Fruit fly (Drosophila melanogaster) whole organism, embryonic: ENCODE measurements around the gene Idgf3.
A peak's percentile ranks its signal among the peaks of the same experiment; 100 is the strongest.

Source experiments
- Abd-B ChIP-seq: fragments of 200-800 bp; sonication (Bioruptor generic); optimal IDR thresholded peaks from 2 replicates; lab custom pipeline; 2018; ENCODE audit warnings: missing biosample characterization, mild to moderate bottlenecking, missing genetic modification characterization, moderate library complexity
- Atf3 ChIP-seq: fragments of 200-800 bp; sonication (Bioruptor generic); optimal IDR thresholded peaks from 3 replicates; lab custom pipeline; 2016; ENCODE audit warnings: missing biosample characterization, missing genetic modification characterization
- CG12299 ChIP-seq: fragments of 200-800 bp; sonication (Bioruptor generic); optimal IDR thresholded peaks from 2 replicates; lab custom pipeline; 2018; ENCODE audit warnings: missing biosample characterization, mild to moderate bottlenecking, missing genetic modification characterization
- CG12659 ChIP-seq: fragments of 200-800 bp; sonication (Bioruptor generic); optimal IDR thresholded peaks from 3 replicates; lab custom pipeline; 2017; ENCODE audit warnings: mild to moderate bottlenecking, missing biosample characterization, missing genetic modification reagents, missing genetic modification characterization
- CG12769 ChIP-seq: fragments of 200-800 bp; sonication (Bioruptor generic); optimal IDR thresholded peaks from 2 replicates; lab custom pipeline; 2019; ENCODE audit warnings: missing biosample characterization, mild to moderate bottlenecking, missing genetic modification characterization, moderate library complexity
- CG14014 ChIP-seq: fragments of 200-800 bp; sonication (Bioruptor generic); IDR thresholded peaks from 2 replicates; pipeline ENCODE4 v1.3.6; 2022; ENCODE audit warnings: missing biosample characterization, missing genetic modification characterization
- CG14441 ChIP-seq: fragments of 200-800 bp; sonication (Bioruptor generic); IDR thresholded peaks from 2 replicates; pipeline ENCODE4 v1.3.6; 2022; ENCODE audit warnings: missing biosample characterization, missing genetic modification characterization
- CG1647 ChIP-seq: fragments of 200-800 bp; sonication (Bioruptor generic); optimal IDR thresholded peaks from 3 replicates; lab custom pipeline; 2016; ENCODE audit warnings: missing biosample characterization, missing genetic modification characterization
- CG2678 ChIP-seq: fragments of 200-800 bp; sonication (Bioruptor generic); optimal IDR thresholded peaks from 3 replicates; lab custom pipeline; 2019; ENCODE audit warnings: missing biosample characterization, mild to moderate bottlenecking, missing genetic modification characterization, moderate library complexity
- CG30431 ChIP-seq: fragments of 200-800 bp; sonication (Bioruptor generic); optimal IDR thresholded peaks from 2 replicates; lab custom pipeline; 2017; ENCODE audit warnings: missing biosample characterization, missing genetic modification characterization
- CG3065 ChIP-seq: fragments of 200-800 bp; sonication (Bioruptor generic); optimal IDR thresholded peaks from 2 replicates; lab custom pipeline; 2016; ENCODE audit warnings: missing biosample characterization, missing genetic modification characterization
- CG3163 ChIP-seq: fragments of 200-800 bp; sonication (Bioruptor generic); optimal IDR thresholded peaks from 3 replicates; lab custom pipeline; 2016; ENCODE audit warnings: missing biosample characterization, missing genetic modification characterization
- CG3407 ChIP-seq: fragments of 200-800 bp; sonication (Bioruptor generic); optimal IDR thresholded peaks from 2 replicates; lab custom pipeline; 2018; ENCODE audit warnings: missing biosample characterization, mild to moderate bottlenecking, missing genetic modification characterization
- CG34422 ChIP-seq: fragments of 200-800 bp; sonication (Bioruptor generic); IDR thresholded peaks from 3 replicates; pipeline ENCODE4 v1.3.6; 2022; ENCODE audit warnings: missing biosample characterization, missing genetic modification characterization
- CG5180 ChIP-seq: fragments of 200-800 bp; sonication (Bioruptor generic); optimal IDR thresholded peaks from 3 replicates; lab custom pipeline; 2017; ENCODE audit warnings: missing biosample characterization, missing genetic modification characterization, mild to moderate bottlenecking, moderate library complexity, missing genetic modification reagents
- CG6175 ChIP-seq: fragments of 200-800 bp; sonication (Bioruptor generic); IDR thresholded peaks from 3 replicates; pipeline ENCODE4 v1.3.6; 2022; ENCODE audit warnings: missing biosample characterization, missing genetic modification characterization
- CG6689 ChIP-seq: fragments of 200-800 bp; sonication (Bioruptor generic); IDR thresholded peaks from 2 replicates; pipeline ENCODE4 v1.3.6; 2022; ENCODE audit warnings: missing biosample characterization, missing genetic modification characterization
- CG7271 ChIP-seq: fragments of 200-800 bp; sonication (Bioruptor generic); optimal IDR thresholded peaks from 2 replicates; lab custom pipeline; 2018; ENCODE audit warnings: missing biosample characterization, mild to moderate bottlenecking, missing genetic modification characterization, moderate library complexity
- CG7786 ChIP-seq: fragments of 200-800 bp; sonication (Bioruptor generic); optimal IDR thresholded peaks from 2 replicates; lab custom pipeline; 2016; ENCODE audit warnings: missing biosample characterization, missing genetic modification characterization
- CG8924 ChIP-seq: fragments of 200-800 bp; optimal IDR thresholded peaks from 3 replicates; lab custom pipeline; 2019; ENCODE audit warnings: missing biosample characterization, mild to moderate bottlenecking, missing genetic modification characterization, moderate library complexity
- CG9437 ChIP-seq: fragments of 200-800 bp; sonication (Bioruptor generic); optimal IDR thresholded peaks from 2 replicates; lab custom pipeline; 2018; ENCODE audit warnings: missing biosample characterization, mild to moderate bottlenecking, missing genetic modification characterization
- CG9876 ChIP-seq: fragments of 200-800 bp; sonication (Bioruptor generic); optimal IDR thresholded peaks from 2 replicates; lab custom pipeline; 2016; ENCODE audit warnings: missing biosample characterization, missing genetic modification characterization
- CHES-1-like ChIP-seq: fragments of 200-800 bp; sonication (Bioruptor generic); optimal IDR thresholded peaks from 2 replicates; lab custom pipeline; 2016; ENCODE audit warnings: missing biosample characterization, missing genetic modification characterization
- CTCF ChIP-seq: fragments of 200-800 bp; sonication (Bioruptor generic); optimal IDR thresholded peaks from 2 replicates; lab custom pipeline; 2017; ENCODE audit warnings: missing biosample characterization, mild to moderate bottlenecking, missing genetic modification characterization, moderate library complexity
- Chrac-16 ChIP-seq: fragments of 200-800 bp; sonication (Bioruptor generic); optimal IDR thresholded peaks from 3 replicates; lab custom pipeline; 2016; ENCODE audit warnings: missing biosample characterization, missing genetic modification characterization
- E2f2 ChIP-seq: fragments of 200-800 bp; sonication (Bioruptor generic); IDR thresholded peaks from 2 replicates; pipeline ENCODE4 v1.3.6; 2022; ENCODE audit warnings: missing biosample characterization, missing genetic modification characterization
- HLH3B ChIP-seq: fragments of 200-800 bp; sonication (Bioruptor generic); IDR thresholded peaks from 2 replicates; pipeline ENCODE4 v1.3.6; 2022; ENCODE audit warnings: missing biosample characterization, missing genetic modification characterization
- Hr78 ChIP-seq, 2 experiments: fragments of 200-800 bp in 1 of 2; fragments of >200 bp in 1 of 2; sonication (Bioruptor generic) in 1 of 2; optimal IDR thresholded peaks; 2 replicates each; lab custom pipeline; 2017 to 2019; ENCODE audit warnings: missing biosample characterization in 2 of 2, missing genetic modification characterization in 2 of 2, mild to moderate bottlenecking in 1 of 2, moderate library complexity in 1 of 2
- Mes4 ChIP-seq: fragments of 200-800 bp; sonication (Bioruptor generic); optimal IDR thresholded peaks from 2 replicates; lab custom pipeline; 2016; ENCODE audit warnings: missing biosample characterization, missing genetic modification characterization
- Myb ChIP-seq: fragments of 200-800 bp; sonication (Bioruptor generic); optimal IDR thresholded peaks from 2 replicates; lab custom pipeline; 2016; ENCODE audit warnings: missing biosample characterization, missing genetic modification characterization
- Neu2 ChIP-seq: fragments of 200-800 bp; sonication (Bioruptor generic); optimal IDR thresholded peaks from 3 replicates; lab custom pipeline; 2016; ENCODE audit warnings: missing biosample characterization, missing genetic modification characterization, borderline replicate concordance
- NfI ChIP-seq: fragments of 200-800 bp; sonication (Bioruptor generic); optimal IDR thresholded peaks from 3 replicates; lab custom pipeline; 2018; ENCODE audit warnings: missing biosample characterization, mild to moderate bottlenecking, missing genetic modification characterization, moderate library complexity
- Pdp1 ChIP-seq, 2 experiments: fragments of 200-800 bp; sonication (Bioruptor generic); optimal IDR thresholded peaks; 3 replicates each; lab custom pipeline; 2016; ENCODE audit warnings: missing biosample characterization in 2 of 2, missing genetic modification characterization in 2 of 2, mild to moderate bottlenecking in 1 of 2, moderate library complexity in 1 of 2
- Ssrp ChIP-seq: fragments of 200-800 bp; sonication (Bioruptor generic); optimal IDR thresholded peaks from 2 replicates; lab custom pipeline; 2018; ENCODE audit warnings: missing biosample characterization, mild to moderate bottlenecking, missing genetic modification characterization, moderate library complexity
- TFAM ChIP-seq: fragments of 200-800 bp; sonication (Bioruptor generic); optimal IDR thresholded peaks from 2 replicates; lab custom pipeline; 2017; ENCODE audit warnings: missing biosample characterization, missing genetic modification characterization, inconsistent platforms
- Usf ChIP-seq: fragments of 200-800 bp; sonication (Bioruptor generic); optimal IDR thresholded peaks from 2 replicates; lab custom pipeline; 2017; ENCODE audit warnings: missing genotype, missing biosample characterization, missing genetic modification characterization
- Xrp1 ChIP-seq: fragments of 200-800 bp; sonication (Bioruptor generic); IDR thresholded peaks from 2 replicates; pipeline ENCODE4 v1.3.6; 2022; ENCODE audit warnings: missing biosample characterization, missing genetic modification characterization
- YL-1 ChIP-seq: fragments of 200-800 bp; sonication (Bioruptor generic); optimal IDR thresholded peaks from 3 replicates; lab custom pipeline; 2017; ENCODE audit warnings: missing biosample characterization, mild to moderate bottlenecking, missing genetic modification characterization
- ab ChIP-seq: fragments of 200-800 bp; sonication (Bioruptor generic); optimal IDR thresholded peaks from 2 replicates; lab custom pipeline; 2016; ENCODE audit warnings: missing biosample characterization, missing genetic modification characterization
- bcd ChIP-seq: fragments of 200-800 bp; sonication (Bioruptor generic); optimal IDR thresholded peaks from 2 replicates; lab custom pipeline; 2017; ENCODE audit warnings: missing biosample characterization, mild to moderate bottlenecking, missing genetic modification characterization
- chn ChIP-seq: fragments of 200-800 bp; sonication (Bioruptor generic); optimal IDR thresholded peaks from 2 replicates; lab custom pipeline; 2016; ENCODE audit warnings: missing biosample characterization, missing genetic modification characterization
- corto ChIP-seq: fragments of 200-800 bp; sonication (Bioruptor generic); optimal IDR thresholded peaks from 2 replicates; lab custom pipeline; 2016; ENCODE audit warnings: missing biosample characterization, mild to moderate bottlenecking, missing genetic modification characterization, moderate library complexity
- dpn ChIP-seq, 2 experiments: fragments of 200-800 bp; sonication (Bioruptor generic); optimal IDR thresholded peaks; 3 replicates each; lab custom pipeline; 2016; ENCODE audit warnings: missing biosample characterization in 2 of 2, missing genetic modification characterization in 2 of 2
- gcm ChIP-seq: fragments of 200-800 bp; sonication (Bioruptor generic); optimal IDR thresholded peaks from 2 replicates; lab custom pipeline; 2019; ENCODE audit warnings: missing biosample characterization, mild to moderate bottlenecking, missing genetic modification characterization, moderate library complexity
- ind ChIP-seq: fragments of 200-800 bp; sonication (Bioruptor generic); optimal IDR thresholded peaks from 3 replicates; lab custom pipeline; 2016; ENCODE audit warnings: missing biosample characterization, missing genetic modification characterization
- ken ChIP-seq: fragments of 200-800 bp; sonication (Bioruptor generic); IDR thresholded peaks from 3 replicates; pipeline ENCODE4 v1.3.6; 2022; ENCODE audit warnings: missing biosample characterization, missing genetic modification characterization
- knrl ChIP-seq: fragments of 200-800 bp; sonication (Bioruptor generic); IDR thresholded peaks from 3 replicates; pipeline ENCODE4 v1.3.6; 2022; ENCODE audit warnings: missing biosample characterization, missing genetic modification characterization; ENCODE audit not compliant: partially characterized antibody
- nom ChIP-seq: fragments of 200-800 bp; sonication (Bioruptor generic); optimal IDR thresholded peaks from 2 replicates; lab custom pipeline; 2017; ENCODE audit warnings: missing biosample characterization, missing genetic modification characterization, mild to moderate bottlenecking, moderate library complexity, missing genetic modification reagents
- prd ChIP-seq, 3 experiments: fragments of >200 bp in 2 of 3; fragments of 200-800 bp in 1 of 3; sonication (Bioruptor generic) in 1 of 3; optimal IDR thresholded peaks in 2 of 3; IDR thresholded peaks in 1 of 3; 2 replicates in 2 of 3; 3 replicates in 1 of 3; pipeline versions ENCODE4 v1.3.6 to Lab custom; 2017 to 2022; ENCODE audit warnings: missing biosample characterization in 1 of 3, missing genetic modification characterization in 1 of 3
- pum ChIP-seq: fragments of 200-800 bp; sonication (Bioruptor generic); optimal IDR thresholded peaks from 2 replicates; lab custom pipeline; 2016; ENCODE audit warnings: missing biosample characterization, missing genetic modification characterization
- sob ChIP-seq: fragments of 200-800 bp; sonication (Bioruptor generic); IDR thresholded peaks from 2 replicates; pipeline ENCODE4 v1.3.6; 2022; ENCODE audit warnings: missing biosample characterization, missing genetic modification characterization

The Idgf3 gene

DNA sequence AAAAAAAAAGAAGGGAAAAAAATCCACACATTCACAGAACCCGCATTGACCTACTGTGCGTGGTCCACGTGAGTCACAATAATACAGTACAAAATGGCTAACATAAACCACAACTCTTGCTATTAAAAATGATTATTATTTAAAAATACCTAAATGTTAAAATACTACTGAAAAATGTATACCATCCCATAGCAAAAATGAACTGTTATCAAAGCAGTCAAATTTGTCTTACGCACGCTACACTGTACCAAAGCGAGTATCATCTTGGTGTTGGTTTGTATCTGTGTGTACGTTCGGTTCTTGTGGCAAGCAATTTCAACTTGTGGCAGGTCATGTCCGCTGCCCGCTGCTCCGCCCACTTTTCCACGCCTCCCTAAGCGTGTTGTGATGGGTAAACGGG lies 49.8 kb downstream of the Idgf3 start:
- peak; percentile 64 to 92 for TF ChIP-seq dpn (GFP tag; optimal IDR thresholded peaks at IDR 0.05; lab: Kevin White, UChicago)
- peak; percentile 32 for TF ChIP-seq CG3163
- peak; percentile 55 for TF ChIP-seq CG5180 (GFP tag; lab: Kevin White, UChicago)
- TF ChIP-seq bcd (GFP tag; lab: Kevin White, UChicago), result peak; percentile 74
- TF ChIP-seq prd (optimal IDR thresholded peaks at IDR 0.05; lab: Kevin White, UChicago), result no peak
- TF ChIP-seq prd (GFP tag; IDR thresholded peaks at IDR 0.05; lab: Robert Waterston, UW), result peak; percentile 97
- TF ChIP-seq gcm (GFP tag; lab: Kevin White, UChicago), result peak; percentile 98
- TF ChIP-seq CTCF (GFP tag; lab: Kevin White, UChicago), result peak; percentile 11
- peak; percentile 83 for TF ChIP-seq CG12299
- peak; percentile 91 for TF ChIP-seq CG14441 (GFP tag; lab: Robert Waterston, UW)
- TF ChIP-seq CG9876 (GFP tag; lab: Kevin White, UChicago), result peak; percentile 31
- TF ChIP-seq CG12659 (GFP tag; lab: Kevin White, UChicago), result peak; percentile 87
- peak; percentile 82 to 94 for TF ChIP-seq Pdp1 (GFP tag; optimal IDR thresholded peaks at IDR 0.05; lab: Kevin White, UChicago)
- TF ChIP-seq Xrp1 (GFP tag; lab: Robert Waterston, UW), result peak; percentile 97
- TF ChIP-seq CG12769 (tag; lab: Kevin White, UChicago), result peak; percentile 96
- peak; percentile 85 for TF ChIP-seq ind (GFP tag; lab: Kevin White, UChicago)
- peak; percentile 47 for TF ChIP-seq Usf (GFP tag; lab: Kevin White, UChicago)
- TF ChIP-seq CG3065 (GFP tag; lab: Kevin White, UChicago), result peak; percentile 75
- peak; percentile 92 for TF ChIP-seq CG34422 (GFP tag; lab: Robert Waterston, UW)
- peak in 1 of 2 experiments; percentile 51 for TF ChIP-seq Hr78 (GFP tag; optimal IDR thresholded peaks at IDR 0.05; lab: Kevin White, UChicago)
- TF ChIP-seq Neu2 (GFP tag; lab: Kevin White, UChicago), result no peak
- TF ChIP-seq CG2678 (tag; lab: Kevin White, UChicago), result peak; percentile 90
- peak; percentile 93 for TF ChIP-seq CG14014 (GFP tag; lab: Robert Waterston, UW)
- TF ChIP-seq CG7271 (tag; lab: Kevin White, UChicago), result peak; percentile 67
- TF ChIP-seq HLH3B (GFP tag; lab: Robert Waterston, UW), result peak; percentile 96
- peak; percentile 67 for TF ChIP-seq CG1647 (GFP tag; lab: Kevin White, UChicago)
- peak; percentile 87 for TF ChIP-seq Ssrp
- TF ChIP-seq sob (GFP tag; lab: Robert Waterston, UW), result peak; percentile 95
- TF ChIP-seq CG6175 (GFP tag; lab: Robert Waterston, UW), result peak; percentile 83
- TF ChIP-seq E2f2 (GFP tag; lab: Robert Waterston, UW), result peak; percentile 72
- peak; percentile 83 for TF ChIP-seq CG3407 (GFP tag; lab: Kevin White, UChicago)
- TF ChIP-seq Mes4 (GFP tag; lab: Kevin White, UChicago), result peak; percentile 72
- TF ChIP-seq chn (GFP tag; lab: Kevin White, UChicago), result peak; percentile 80
- TF ChIP-seq CHES-1-like (GFP tag; lab: Kevin White, UChicago), result peak; percentile 69
- TF ChIP-seq Abd-B (GFP tag; lab: Kevin White, UChicago), result peak; percentile 81
- TF ChIP-seq knrl (GFP tag; lab: Robert Waterston, UW), result no peak
- TF ChIP-seq Chrac-16 (GFP tag; lab: Kevin White, UChicago), result peak; percentile 91
- TF ChIP-seq pum (GFP tag; lab: Kevin White, UChicago), result peak; percentile 93
- TF ChIP-seq ken (GFP tag; lab: Robert Waterston, UW), result peak; percentile 94
- peak; percentile 82 for TF ChIP-seq CG9437 (GFP tag; lab: Kevin White, UChicago)
- TF ChIP-seq TFAM (GFP tag; lab: Kevin White, UChicago), result no peak
- peak; percentile 73 for TF ChIP-seq CG7786
- TF ChIP-seq CG6689 (GFP tag; lab: Robert Waterston, UW), result peak; percentile 93
- TF ChIP-seq YL-1 (GFP tag; lab: Kevin White, UChicago), result peak; percentile 7
- peak; percentile 78 for TF ChIP-seq ab (GFP tag; lab: Kevin White, UChicago)
- peak; percentile 92 for TF ChIP-seq NfI (GFP tag; lab: Kevin White, UChicago)
- peak; percentile 91 for TF ChIP-seq CG8924
- TF ChIP-seq CG30431 (GFP tag; lab: Kevin White, UChicago), result peak; percentile 87
- TF ChIP-seq corto (GFP tag; lab: Kevin White, UChicago), result no peak
- peak; percentile 56 for TF ChIP-seq Myb (GFP tag; lab: Kevin White, UChicago)
- peak; percentile 66 for TF ChIP-seq Atf3 (GFP tag; lab: Kevin White, UChicago)
- TF ChIP-seq nom (GFP tag; lab: Kevin White, UChicago), result peak; percentile 72
